Fruit fly (Drosophila melanogaster) whole organism, pupa: ENCODE results near the gene Ir68a.

Experiments used
- CG12605 ChIP-seq: fragments of 200-800 bp; sonication (Bioruptor generic); IDR thresholded peaks from 2 replicates; pipeline ENCODE4 v1.3.6; 2022; ENCODE audit warnings: missing biosample characterization, missing genetic modification characterization
- CG14655 ChIP-seq: fragments of 200-800 bp; sonication (Bioruptor generic); optimal IDR thresholded peaks from 3 replicates; lab custom pipeline; 2017; ENCODE audit warnings: mild to moderate bottlenecking, missing biosample characterization, missing genetic modification reagents, missing genetic modification characterization
- EcR ChIP-seq: fragments of 200-800 bp; sonication (Bioruptor generic); optimal IDR thresholded peaks from 3 replicates; lab custom pipeline; 2019; ENCODE audit warnings: missing biosample characterization, missing genetic modification characterization, mild to moderate bottlenecking, moderate library complexity, missing genetic modification reagents

dm6 chr3L:11213643-11214042, 22.4 kb downstream of the Ir68a start:
- TF ChIP-seq EcR (GFP tag; lab: Kevin White, UChicago) (no peak), CG12605 (no peak), CG14655 (no peak)
